Worm (Caenorhabditis elegans): ENCODE measurements around the gene cat-2.

The cat-2 gene

ce11 chrII:247736-248135 lies 9.9 kb upstream of the cat-2 start:
- TF ChIP-seq unc-62 (GFP tag; optimal IDR thresholded peaks at IDR 0.05 in 1 of 2) (peak in 1 of 2 experiments; percentile 94), unc-62 (tag; optimal IDR thresholded peaks at IDR 0.05) (no peak), duxl-1 (tag; optimal IDR thresholded peaks at IDR 0.05; ENCODE audit: poor library complexity) (no peak)

ce11 chrII:255124-255523 lies 2.5 kb upstream of the cat-2 start:
- TF ChIP-seq ztf-11 (tag; optimal IDR thresholded peaks at IDR 0.05) (no peak), dmd-9 (GFP tag; IDR thresholded peaks at IDR 0.05) (peak; percentile 87; the same call in 1 of the 2 replicates), ceh-28 (tag; optimal IDR thresholded peaks at IDR 0.05) (peak; percentile 78), nhr-10 (tag; optimal IDR thresholded peaks at IDR 0.05) (peak; percentile 57), daf-12 (tag; optimal IDR thresholded peaks at IDR 0.05) (no peak), mep-1 (tag; optimal IDR thresholded peaks at IDR 0.05) (peak; percentile 98), nhr-25 (tag; optimal IDR thresholded peaks at IDR 0.05; ENCODE audit: borderline replicate concordance, insufficient read depth) (peak; percentile 92), daf-19 (GFP tag; conservative IDR thresholded peaks at IDR 0.05) (peak; percentile 75; the same call in 1 of the 2 replicates), pqm-1 (tag; optimal IDR thresholded peaks at IDR 0.05) (peak; percentile 74), unc-130 (GFP tag; optimal IDR thresholded peaks at IDR 0.05) (peak; percentile 92), nhr-77 (tag; optimal IDR thresholded peaks at IDR 0.05) (peak; percentile 94), ztf-7 (tag; optimal IDR thresholded peaks at IDR 0.05) (peak; percentile 44), zfp-2 (tag; optimal IDR thresholded peaks at IDR 0.05) (peak; percentile 68), ZK546.5 (tag; optimal IDR thresholded peaks at IDR 0.05) (peak in 1 of 2 experiments; percentile 48), ctbp-1 (GFP tag; IDR thresholded peaks at IDR 0.05) (peak; percentile 78), spr-1 (tag; optimal IDR thresholded peaks at IDR 0.05) (peak; percentile 91), lin-29 (GFP tag; IDR thresholded peaks at IDR 0.05) (peak; percentile 79), lir-3 (tag; optimal IDR thresholded peaks at IDR 0.05) (peak; percentile 0), lsy-2 (tag; optimal IDR thresholded peaks at IDR 0.05) (peak; percentile 70 to 95), mdt-29 (GFP tag; IDR thresholded peaks at IDR 0.05) (peak; percentile 46; the same call in 1 of the 2 replicates), daf-16 (GFP tag; optimal IDR thresholded peaks at IDR 0.05) (peak; percentile 25 to 70), daf-16 (tag; optimal IDR thresholded peaks at IDR 0.05) (peak; percentile 80), set-16 (GFP tag; IDR thresholded peaks at IDR 0.05) (peak; percentile 29; the same call in 1 of the 2 replicates), ceh-82 (tag; optimal IDR thresholded peaks at IDR 0.05) (no peak), hlh-11 (tag; optimal IDR thresholded peaks at IDR 0.05) (peak; percentile 87), madf-9 (GFP tag; conservative IDR thresholded peaks at IDR 0.05) (peak; percentile 68; the same call in 1 of the 2 replicates), aha-1 (tag) (peak; percentile 99), zfp-3 (GFP tag; conservative IDR thresholded peaks at IDR 0.05) (peak; percentile 89), ceh-20 (GFP tag; IDR thresholded peaks at IDR 0.05) (peak; percentile 89), gei-8 (GFP tag; optimal IDR thresholded peaks at IDR 0.05) (no peak), duxl-1 (tag; optimal IDR thresholded peaks at IDR 0.05; ENCODE audit: poor library complexity) (peak; percentile 94), unc-62 (GFP tag; optimal IDR thresholded peaks at IDR 0.05 in 1 of 2) (peak in 1 of 2 experiments; percentile 45), unc-62 (tag; optimal IDR thresholded peaks at IDR 0.05) (no peak), dmd-6 (GFP tag; IDR thresholded peaks at IDR 0.05) (peak; percentile 76), lin-13 (GFP tag; optimal IDR thresholded peaks at IDR 0.05) (peak; percentile 96), tag-97 (GFP tag; IDR thresholded peaks at IDR 0.05) (no peak), lin-38 (GFP tag; IDR thresholded peaks at IDR 0.05) (peak; percentile 100), R02D3.7 (tag; optimal IDR thresholded peaks at IDR 0.05) (no peak), attf-4 (tag; optimal IDR thresholded peaks at IDR 0.05) (no peak), daf-8 (GFP tag; IDR thresholded peaks at IDR 0.05) (no peak), F37D6.2 (tag; optimal IDR thresholded peaks at IDR 0.05) (peak; percentile 84), snpc-4 (tag; optimal IDR thresholded peaks at IDR 0.05) (no peak), nhr-41 (GFP tag; IDR thresholded peaks at IDR 0.05) (peak; percentile 40; the same call in 1 of the 2 replicates), hlh-30 (tag; optimal IDR thresholded peaks at IDR 0.05; ENCODE audit: insufficient read depth) (peak; percentile 84), Y105C5A.15 (GFP tag; IDR thresholded peaks at IDR 0.05) (no peak), zip-11 (GFP tag; IDR thresholded peaks at IDR 0.05) (no peak), F44E2.7 (GFP tag; IDR thresholded peaks at IDR 0.05) (peak; percentile 88; the same call in 1 of the 2 replicates), ama-1 (optimal IDR thresholded peaks at IDR 0.05) (no peak), ceh-32 (tag; optimal IDR thresholded peaks at IDR 0.05; ENCODE audit: poor library complexity) (no peak)
